Fruit fly (Drosophila melanogaster) whole organism, embryonic: ENCODE data around the gene Cog2.

Experiments used
- Asciz ChIP-seq: fragments of 200-800 bp; sonication (Bioruptor generic); optimal IDR thresholded peaks from 2 replicates; lab custom pipeline; 2017; ENCODE audit warnings: missing biosample characterization, mild to moderate bottlenecking, missing genetic modification characterization, missing genetic modification reagents
- BEAF-32 ChIP-seq: fragments of 200-800 bp; sonication (Bioruptor generic); optimal IDR thresholded peaks from 3 replicates; lab custom pipeline; 2017; ENCODE audit warnings: missing biosample characterization, missing genetic modification characterization, mild to moderate bottlenecking, moderate library complexity, missing genetic modification reagents
- Bgb ChIP-seq: fragments of 200-800 bp; sonication (Bioruptor generic); IDR thresholded peaks from 2 replicates; pipeline ENCODE4 v1.3.6; 2022; ENCODE audit warnings: missing biosample characterization, missing genetic modification characterization; ENCODE audit not compliant: partially characterized antibody
- CG10321 ChIP-seq: fragments of 200-800 bp; sonication (Bioruptor generic); IDR thresholded peaks from 2 replicates; pipeline ENCODE4 v1.3.6; 2022; ENCODE audit warnings: missing biosample characterization, missing genetic modification characterization
- CG10959 ChIP-seq: fragments of 200-800 bp; sonication (Bioruptor generic); IDR thresholded peaks from 2 replicates; pipeline ENCODE4 v1.3.6; 2022; ENCODE audit warnings: missing biosample characterization, missing genetic modification characterization
- CG11456 ChIP-seq: fragments of 200-800 bp; sonication (Bioruptor generic); IDR thresholded peaks from 3 replicates; pipeline ENCODE4 v1.3.6; 2022; ENCODE audit warnings: missing biosample characterization, missing genetic modification characterization
- CG12659 ChIP-seq: fragments of 200-800 bp; sonication (Bioruptor generic); optimal IDR thresholded peaks from 3 replicates; lab custom pipeline; 2017; ENCODE audit warnings: mild to moderate bottlenecking, missing biosample characterization, missing genetic modification reagents, missing genetic modification characterization
- CG15514 ChIP-seq: fragments of 200-800 bp; sonication (Bioruptor generic); optimal IDR thresholded peaks from 3 replicates; lab custom pipeline; 2017; ENCODE audit warnings: missing biosample characterization, missing genetic modification characterization, mild to moderate bottlenecking, moderate library complexity, missing genetic modification reagents
- CG1602 ChIP-seq: fragments of 200-800 bp; sonication (Bioruptor generic); optimal IDR thresholded peaks from 3 replicates; lab custom pipeline; 2016; ENCODE audit warnings: missing biosample characterization, missing genetic modification characterization
- CG1647 ChIP-seq: fragments of 200-800 bp; sonication (Bioruptor generic); optimal IDR thresholded peaks from 3 replicates; lab custom pipeline; 2016; ENCODE audit warnings: missing biosample characterization, missing genetic modification characterization
- CG16863 ChIP-seq: fragments of 200-800 bp; sonication (Bioruptor generic); optimal IDR thresholded peaks from 3 replicates; lab custom pipeline; 2016; ENCODE audit warnings: missing biosample characterization, missing genetic modification characterization
- CG17328 ChIP-seq: fragments of 200-800 bp; sonication (Bioruptor generic); IDR thresholded peaks from 2 replicates; pipeline ENCODE4 v1.3.6; 2022; ENCODE audit warnings: missing biosample characterization, missing genetic modification characterization
- CG17385 ChIP-seq: fragments of 200-800 bp; sonication (Bioruptor generic); optimal IDR thresholded peaks from 3 replicates; lab custom pipeline; 2018; ENCODE audit warnings: missing biosample characterization, mild to moderate bottlenecking, missing genetic modification characterization
- CG17829 ChIP-seq: fragments of 200-800 bp; optimal IDR thresholded peaks from 2 replicates; lab custom pipeline; 2019; ENCODE audit warnings: missing biosample characterization, mild to moderate bottlenecking, missing genetic modification characterization, moderate library complexity
- CG18011 ChIP-seq: fragments of 200-800 bp; sonication (Bioruptor generic); optimal IDR thresholded peaks from 2 replicates; lab custom pipeline; 2017; ENCODE audit warnings: missing biosample characterization, missing genetic modification characterization, mild to moderate bottlenecking, moderate library complexity, missing genotype
- CG2120 ChIP-seq: fragments of 200-800 bp; sonication (Bioruptor generic); optimal IDR thresholded peaks from 3 replicates; lab custom pipeline; 2016; ENCODE audit warnings: missing biosample characterization, missing genetic modification characterization
- CG2678 ChIP-seq: fragments of 200-800 bp; sonication (Bioruptor generic); optimal IDR thresholded peaks from 3 replicates; lab custom pipeline; 2019; ENCODE audit warnings: missing biosample characterization, mild to moderate bottlenecking, missing genetic modification characterization, moderate library complexity
- CG2889 ChIP-seq: fragments of 200-800 bp; sonication (Bioruptor generic); IDR thresholded peaks from 3 replicates; pipeline ENCODE4 v1.3.6; 2022; ENCODE audit warnings: missing biosample characterization, missing genetic modification characterization
- CG42726 ChIP-seq: fragments of 200-800 bp; sonication (Bioruptor generic); IDR thresholded peaks from 2 replicates; pipeline ENCODE4 v1.3.6; 2022; ENCODE audit warnings: missing biosample characterization, missing genetic modification characterization; ENCODE audit not compliant: partially characterized antibody
- CG4707 ChIP-seq: fragments of 200-800 bp; sonication (Bioruptor generic); optimal IDR thresholded peaks from 2 replicates; lab custom pipeline; 2018; ENCODE audit warnings: missing biosample characterization, mild to moderate bottlenecking, missing genetic modification characterization, moderate library complexity
- CG5180 ChIP-seq: fragments of 200-800 bp; sonication (Bioruptor generic); optimal IDR thresholded peaks from 3 replicates; lab custom pipeline; 2017; ENCODE audit warnings: missing biosample characterization, missing genetic modification characterization, mild to moderate bottlenecking, moderate library complexity, missing genetic modification reagents
- CG6683 ChIP-seq: fragments of 200-800 bp; sonication (Bioruptor generic); optimal IDR thresholded peaks from 2 replicates; lab custom pipeline; 2017; ENCODE audit warnings: missing biosample characterization, mild to moderate bottlenecking, missing genetic modification characterization, missing genetic modification reagents
- CG8924 ChIP-seq: fragments of 200-800 bp; optimal IDR thresholded peaks from 3 replicates; lab custom pipeline; 2019; ENCODE audit warnings: missing biosample characterization, mild to moderate bottlenecking, missing genetic modification characterization, moderate library complexity
- Chrac-16 ChIP-seq: fragments of 200-800 bp; sonication (Bioruptor generic); optimal IDR thresholded peaks from 3 replicates; lab custom pipeline; 2016; ENCODE audit warnings: missing biosample characterization, missing genetic modification characterization
- E2f2 ChIP-seq: fragments of 200-800 bp; sonication (Bioruptor generic); IDR thresholded peaks from 2 replicates; pipeline ENCODE4 v1.3.6; 2022; ENCODE audit warnings: missing biosample characterization, missing genetic modification characterization
- H15 ChIP-seq: fragments of 200-800 bp; sonication (Bioruptor generic); IDR thresholded peaks from 3 replicates; pipeline ENCODE4 v1.3.6; 2022; ENCODE audit warnings: missing biosample characterization, missing genetic modification characterization
- MBD-R2 ChIP-seq: fragments of 200-800 bp; sonication (Bioruptor generic); IDR thresholded peaks from 2 replicates; pipeline ENCODE4 v1.3.6; 2022; ENCODE audit warnings: missing biosample characterization, missing genetic modification characterization
- MESR4 ChIP-seq: fragments of 200-800 bp; sonication (Bioruptor generic); optimal IDR thresholded peaks from 2 replicates; lab custom pipeline; 2018; ENCODE audit warnings: missing biosample characterization, mild to moderate bottlenecking, missing genetic modification characterization, moderate library complexity
- Mad ChIP-seq: fragments of 200-800 bp; sonication (Bioruptor generic); optimal IDR thresholded peaks from 2 replicates; lab custom pipeline; 2016; ENCODE audit warnings: missing biosample characterization, missing genetic modification characterization
- Opbp ChIP-seq: fragments of 200-800 bp; sonication (Bioruptor generic); IDR thresholded peaks from 3 replicates; pipeline ENCODE4 v1.3.6; 2022; ENCODE audit warnings: missing biosample characterization, missing genetic modification characterization; ENCODE audit not compliant: partially characterized antibody
- Sry-δ ChIP-seq: fragments of 200-800 bp; sonication (Bioruptor generic); optimal IDR thresholded peaks from 2 replicates; lab custom pipeline; 2016; ENCODE audit warnings: missing biosample characterization, missing genetic modification characterization
- amos ChIP-seq: fragments of 200-800 bp; sonication (Bioruptor generic); IDR thresholded peaks from 2 replicates; pipeline ENCODE4 v1.3.6; 2022; ENCODE audit warnings: missing biosample characterization, missing genetic modification characterization; ENCODE audit not compliant: partially characterized antibody
- bab2 ChIP-seq: fragments of 200-800 bp; sonication (Bioruptor generic); optimal IDR thresholded peaks from 2 replicates; lab custom pipeline; 2016; ENCODE audit warnings: missing biosample characterization, missing genetic modification characterization
- cad ChIP-seq: fragments of >200 bp; optimal IDR thresholded peaks from 2 replicates; lab custom pipeline; 2017; ENCODE audit warnings: missing biosample characterization, missing genetic modification characterization
- en ChIP-seq: fragments of 200-800 bp; sonication (Bioruptor generic); optimal IDR thresholded peaks from 2 replicates; lab custom pipeline; 2016; ENCODE audit warnings: missing biosample characterization, missing genetic modification characterization
- hbn ChIP-seq: fragments of 200-800 bp; sonication (Bioruptor generic); IDR thresholded peaks from 2 replicates; pipeline ENCODE4 v1.3.6; 2022; ENCODE audit warnings: missing biosample characterization, missing genetic modification characterization; ENCODE audit not compliant: partially characterized antibody
- lmd ChIP-seq: fragments of 200-800 bp; sonication (Bioruptor generic); IDR thresholded peaks from 2 replicates; pipeline ENCODE4 v1.3.6; 2022; ENCODE audit warnings: missing biosample characterization, missing genetic modification characterization
- nmo ChIP-seq: fragments of 200-800 bp; sonication (Bioruptor generic); optimal IDR thresholded peaks from 2 replicates; lab custom pipeline; 2018; ENCODE audit warnings: missing biosample characterization, mild to moderate bottlenecking, missing genetic modification characterization, moderate library complexity
- org-1 ChIP-seq: fragments of 200-800 bp; sonication (Bioruptor generic); optimal IDR thresholded peaks from 2 replicates; lab custom pipeline; 2017; ENCODE audit warnings: missing biosample characterization, missing genetic modification characterization
- phol ChIP-seq: fragments of 200-800 bp; sonication (Bioruptor generic); optimal IDR thresholded peaks from 3 replicates; lab custom pipeline; 2018; ENCODE audit warnings: missing biosample characterization, mild to moderate bottlenecking, missing genetic modification characterization, moderate library complexity
- prd ChIP-seq, 3 experiments: fragments of >200 bp in 2 of 3; fragments of 200-800 bp in 1 of 3; sonication (Bioruptor generic) in 1 of 3; optimal IDR thresholded peaks in 2 of 3; IDR thresholded peaks in 1 of 3; 2 replicates in 2 of 3; 3 replicates in 1 of 3; pipeline versions ENCODE4 v1.3.6 to Lab custom; 2017 to 2022; ENCODE audit warnings: missing biosample characterization in 1 of 3, missing genetic modification characterization in 1 of 3
- schlank ChIP-seq: fragments of 200-800 bp; sonication (Bioruptor generic); optimal IDR thresholded peaks from 2 replicates; lab custom pipeline; 2018; ENCODE audit warnings: missing biosample characterization, mild to moderate bottlenecking, missing genetic modification characterization
- sens ChIP-seq: fragments of 200-800 bp; sonication (Bioruptor generic); peaks from one replicate; lab custom pipeline; 2016; ENCODE audit warnings: missing biosample characterization, missing genetic modification characterization
- sens-2 ChIP-seq: fragments of 200-800 bp; sonication (Bioruptor generic); IDR thresholded peaks from 2 replicates; pipeline ENCODE4 v1.3.6; 2022; ENCODE audit warnings: missing biosample characterization, missing genetic modification characterization
- vnd ChIP-seq: fragments of 200-800 bp; sonication (Bioruptor generic); IDR thresholded peaks from 3 replicates; pipeline ENCODE4 v1.3.6; 2022; ENCODE audit warnings: missing biosample characterization, missing genetic modification characterization; ENCODE audit not compliant: partially characterized antibody
- vvl ChIP-seq: fragments of 200-800 bp; sonication (Bioruptor generic); IDR thresholded peaks from 2 replicates; pipeline ENCODE4 v1.3.6; 2022; ENCODE audit warnings: missing biosample characterization, missing genetic modification characterization
- zf30C ChIP-seq: fragments of 200-800 bp; sonication (Bioruptor generic); optimal IDR thresholded peaks from 3 replicates; lab custom pipeline; 2018; ENCODE audit warnings: missing biosample characterization, mild to moderate bottlenecking, missing genetic modification characterization

Cog2 gene

dm6 chr3R:15363608-15364007 lies 2.2 kb upstream of the Cog2 start, which contains the start of gene CG6171 (continued):
- TF ChIP-seq amos (peak; percentile 54; the same call in 1 of the 2 replicates), cad (GFP tag; lab: Kevin White, UChicago) (no peak), CG2678 (tag; lab: Kevin White, UChicago) (no peak), lmd (no peak), prd (optimal IDR thresholded peaks at IDR 0.05; lab: Kevin White, UChicago) (no peak), prd (GFP tag; IDR thresholded peaks at IDR 0.05; lab: Robert Waterston, UW) (no peak), hbn (GFP tag; lab: Robert Waterston, UW) (peak; percentile 44; the same call in 1 of the 2 replicates), CG12659 (GFP tag; lab: Kevin White, UChicago) (peak; percentile 4), CG17385 (GFP tag; lab: Kevin White, UChicago) (no peak), CG42726 (GFP tag; lab: Robert Waterston, UW) (no peak), Sry-δ (GFP tag; lab: Kevin White, UChicago) (peak; percentile 84), Opbp (GFP tag; lab: Robert Waterston, UW) (peak; percentile 43; the same call in 1 of the 3 replicates), H15 (GFP tag; lab: Robert Waterston, UW) (no peak), Asciz (GFP tag; lab: Kevin White, UChicago) (no peak), CG15514 (GFP tag; lab: Kevin White, UChicago) (peak; percentile 18), CG17328 (GFP tag; lab: Robert Waterston, UW) (no peak), CG5180 (GFP tag; lab: Kevin White, UChicago) (no peak), phol (tag; lab: Kevin White, UChicago) (peak; percentile 41), CG8924 (no peak), CG16863 (GFP tag; lab: Kevin White, UChicago) (peak; percentile 75), E2f2 (GFP tag; lab: Robert Waterston, UW) (peak; percentile 91), CG6683 (GFP tag; lab: Kevin White, UChicago) (no peak), CG2120 (peak; percentile 44), MBD-R2 (GFP tag; lab: Robert Waterston, UW) (peak; percentile 70)

DNA sequence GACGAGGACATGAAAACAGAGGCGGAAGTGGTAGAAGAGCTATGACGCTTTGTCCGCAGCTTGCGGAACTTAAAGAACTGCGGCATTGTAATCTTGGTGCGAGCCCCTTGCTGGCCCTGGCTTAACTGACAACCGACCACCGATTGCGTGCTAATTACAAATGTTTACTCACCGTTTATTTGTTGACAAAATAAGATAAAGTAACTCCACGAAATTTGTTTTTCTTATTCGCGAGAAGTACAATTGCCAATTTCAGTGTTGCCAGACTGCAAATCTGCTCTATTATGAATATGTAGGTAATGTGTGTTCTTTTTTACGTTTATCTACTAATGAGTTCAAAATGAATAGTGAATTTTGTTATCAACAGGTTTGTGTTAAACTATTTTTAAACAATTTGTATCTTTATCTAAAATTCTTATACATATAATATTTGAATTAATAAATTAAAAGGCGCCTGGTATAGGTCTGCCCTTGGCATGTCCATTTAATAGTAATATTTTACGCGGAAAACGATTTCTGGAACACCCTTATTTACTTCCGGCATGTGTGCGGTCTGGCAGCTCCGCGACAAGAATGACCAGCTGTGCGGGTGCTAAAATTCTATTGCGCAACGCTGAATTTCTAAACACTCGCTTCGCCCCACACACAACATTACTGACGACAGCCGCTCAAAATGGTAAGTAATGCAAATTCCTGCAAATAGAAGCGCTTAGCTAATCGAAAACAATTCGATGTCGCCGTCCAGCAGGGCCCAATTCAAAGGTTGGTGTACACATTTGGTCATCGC lies 4.6 kb downstream of the Cog2 start, which contains the start of the genes Atg4b and Hibch:
Gene Atg4b (minus strand): TSS at position 280 of the 787 bp plus-strand sequence.
Gene Hibch (plus strand): TSS at position 585 of the 787 bp plus-strand sequence.
- TF ChIP-seq vnd (GFP tag; lab: Robert Waterston, UW) = no peak
- TF ChIP-seq Bgb = no peak
- TF ChIP-seq CG10959 (GFP tag; lab: Robert Waterston, UW) = peak; percentile 65
- 0 out of 2 replicates have a peak, but pooled peaks have one; percentile 26 for TF ChIP-seq sens-2 (GFP tag; lab: Robert Waterston, UW)
- TF ChIP-seq CG1647 (GFP tag; lab: Kevin White, UChicago) = peak; percentile 8
- peak; percentile 82 for TF ChIP-seq CG1602 (GFP tag; lab: Kevin White, UChicago)
- no peak; the same call in 1 of the 2 replicates for TF ChIP-seq CG17328 (GFP tag; lab: Robert Waterston, UW)
- TF ChIP-seq zf30C (GFP tag; lab: Kevin White, UChicago) = no peak
- peak; percentile 79 for TF ChIP-seq nmo (GFP tag; lab: Kevin White, UChicago)
- TF ChIP-seq sens (GFP tag; lab: Kevin White, UChicago) = peak; percentile 3
- TF ChIP-seq CG17829 (tag; lab: Kevin White, UChicago) = peak; percentile 91
- peak; percentile 48 for TF ChIP-seq Mad (GFP tag; lab: Kevin White, UChicago)
- TF ChIP-seq CG2889 = peak; percentile 60; the same call in 1 of the 3 replicates
- peak; percentile 81; the same call in 1 of the 2 replicates for TF ChIP-seq vvl (GFP tag; lab: Robert Waterston, UW)
- no peak for TF ChIP-seq bab2 (GFP tag; lab: Kevin White, UChicago)
- no peak for TF ChIP-seq en (GFP tag; lab: Kevin White, UChicago)
- TF ChIP-seq CG10321 (GFP tag; lab: Robert Waterston, UW) = no peak
- peak; percentile 79 for TF ChIP-seq Chrac-16 (GFP tag; lab: Kevin White, UChicago)
- peak; percentile 41 for TF ChIP-seq BEAF-32 (GFP tag; lab: Kevin White, UChicago)
- peak; percentile 90 for TF ChIP-seq CG11456 (GFP tag; lab: Robert Waterston, UW)
- TF ChIP-seq CG4707 (GFP tag; lab: Kevin White, UChicago) = no peak
- TF ChIP-seq org-1 (GFP tag; lab: Kevin White, UChicago) = peak; percentile 64
- peak; percentile 58 for TF ChIP-seq CG18011 (GFP tag; lab: Kevin White, UChicago)
- peak; percentile 18 for TF ChIP-seq schlank (tag; lab: Kevin White, UChicago)
- TF ChIP-seq MESR4 (GFP tag; lab: Kevin White, UChicago) = peak; percentile 79
